Worm (Caenorhabditis elegans): ENCODE results near the gene abu-10.

The abu-10 gene

DNA sequence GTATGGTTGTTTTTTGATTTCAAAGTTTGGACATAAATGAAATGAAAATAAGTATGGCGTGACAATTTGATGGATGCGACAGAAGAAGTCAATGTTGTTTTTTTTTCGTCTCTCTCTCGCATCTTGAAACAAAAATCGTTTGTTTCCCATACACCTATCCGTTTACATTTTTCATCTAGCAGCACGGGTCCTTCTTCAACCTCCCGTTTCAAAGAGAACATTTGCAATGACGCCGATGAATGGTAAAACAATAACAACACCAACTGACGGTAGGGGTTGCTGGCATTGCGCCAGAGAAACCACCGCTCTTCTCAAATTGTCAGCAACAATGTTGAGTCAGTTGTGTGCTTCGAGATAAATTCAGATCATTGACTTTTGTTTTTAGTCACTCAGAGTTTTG is 41.2 kb downstream of the abu-10 start (continued):
- TF ChIP-seq unc-30 (tag; optimal IDR thresholded peaks at IDR 0.05) (no peak), lin-14 (GFP tag; optimal IDR thresholded peaks at IDR 0.05) (peak; percentile 94), rnt-1 (tag; optimal IDR thresholded peaks at IDR 0.05) (peak; percentile 84), xbp-1 (tag; optimal IDR thresholded peaks at IDR 0.05) (peak; percentile 29), elt-3 (tag; optimal IDR thresholded peaks at IDR 0.05) (peak in 2 of 6 experiments; percentile 32), snu-23 (GFP tag; optimal IDR thresholded peaks at IDR 0.05) (peak; percentile 73), dpl-1 (GFP tag; optimal IDR thresholded peaks at IDR 0.05) (peak in 2 of 3 experiments; percentile 0 to 6)

DNA sequence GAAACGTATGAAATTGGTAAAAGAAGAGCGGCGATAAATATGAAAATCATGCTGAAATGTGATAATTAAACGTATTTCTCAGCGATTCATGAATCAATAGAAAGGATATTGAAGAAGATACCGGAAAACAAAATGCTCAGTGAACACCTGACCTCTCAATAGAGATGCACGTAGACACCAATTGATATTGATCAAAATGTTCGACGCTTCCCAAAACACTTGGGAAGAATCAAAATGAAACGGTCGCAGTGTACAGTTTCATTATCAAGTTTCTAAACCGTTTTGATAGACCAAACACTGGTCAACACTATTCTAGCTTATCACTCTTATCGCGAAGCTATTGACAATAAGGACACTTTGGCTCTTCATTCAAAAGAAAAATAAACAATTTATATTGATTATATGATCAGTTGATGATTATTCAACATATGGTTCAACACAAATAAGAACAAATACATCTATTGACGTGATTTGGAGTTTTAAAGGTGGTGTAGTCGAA is 44.5 kb downstream of the abu-10 start, which contains the start of gene ttr-48:
Gene ttr-48 (minus strand): TSS at position 51 of the 499 bp plus-strand sequence.
- TF ChIP-seq ceh-88 (GFP tag; IDR thresholded peaks at IDR 0.05) (no peak), nhr-20 (tag; optimal IDR thresholded peaks at IDR 0.05) (peak; percentile 5), lin-14 (GFP tag; optimal IDR thresholded peaks at IDR 0.05) (peak; percentile 16), nhr-90 (tag; optimal IDR thresholded peaks at IDR 0.05; ENCODE audit: poor library complexity) (peak; percentile 5), xbp-1 (tag; optimal IDR thresholded peaks at IDR 0.05) (no peak), elt-2 (tag; optimal IDR thresholded peaks at IDR 0.05) (peak; percentile 85), rnt-1 (tag; optimal IDR thresholded peaks at IDR 0.05) (peak; percentile 23), hpl-2 (GFP tag; optimal IDR thresholded peaks at IDR 0.05) (no peak), fos-1 (tag; optimal IDR thresholded peaks at IDR 0.05) (no peak), efl-1 (optimal IDR thresholded peaks at IDR 0.05) (no peak), efl-1 (GFP tag; optimal IDR thresholded peaks at IDR 0.05 in 1 of 2) (no peak), nhr-85 (tag) (peak; percentile 16), nhr-71 (tag; optimal IDR thresholded peaks at IDR 0.05) (peak; percentile 13), pqm-1 (tag; optimal IDR thresholded peaks at IDR 0.05) (no peak)
